Fruit fly (Drosophila melanogaster) whole organism, prepupa: ENCODE measurements around the gene CG14106.

Experiments used
- Blimp-1 ChIP-seq: fragments of 200-800 bp; sonication (Bioruptor generic); optimal IDR thresholded peaks from 3 replicates; lab custom pipeline; 2017; ENCODE audit warnings: missing biosample characterization, missing genetic modification characterization, mild to moderate bottlenecking, moderate library complexity, missing genetic modification reagents
- CG10631 ChIP-seq: fragments of 200-800 bp; sonication (Bioruptor generic); optimal IDR thresholded peaks from 2 replicates; lab custom pipeline; 2016; ENCODE audit warnings: missing biosample characterization, missing genetic modification characterization
- CG11294 ChIP-seq: fragments of 200-800 bp; sonication (Bioruptor generic); IDR thresholded peaks from 2 replicates; pipeline ENCODE4 v1.3.6; 2022; ENCODE audit warnings: missing biosample characterization, missing genetic modification characterization
- CG11762 ChIP-seq: fragments of 200-800 bp; sonication (Bioruptor generic); optimal IDR thresholded peaks from 3 replicates; lab custom pipeline; 2016; ENCODE audit warnings: missing biosample characterization, missing genetic modification characterization; ENCODE audit not compliant: insufficient read depth
- CG11902 ChIP-seq: fragments of 200-800 bp; sonication (Bioruptor generic); optimal IDR thresholded peaks from 3 replicates; lab custom pipeline; 2016; ENCODE audit warnings: missing biosample characterization, missing genetic modification characterization
- CG15336 ChIP-seq: fragments of 200-800 bp; sonication (Bioruptor generic); IDR thresholded peaks from 2 replicates; pipeline ENCODE4 v1.3.6; 2022; ENCODE audit warnings: missing biosample characterization, missing genetic modification characterization
- CG1621 ChIP-seq: fragments of 200-800 bp; sonication (Bioruptor generic); optimal IDR thresholded peaks from 3 replicates; lab custom pipeline; 2018; ENCODE audit warnings: missing biosample characterization, mild to moderate bottlenecking, missing genetic modification characterization
- CG16779 ChIP-seq: fragments of 200-800 bp; sonication (Bioruptor generic); optimal IDR thresholded peaks from 3 replicates; lab custom pipeline; 2017; ENCODE audit warnings: missing biosample characterization, mild to moderate bottlenecking, missing genetic modification characterization
- CG3032 ChIP-seq: fragments of 200-800 bp; optimal IDR thresholded peaks from 2 replicates; lab custom pipeline; 2019; ENCODE audit warnings: missing biosample characterization, mild to moderate bottlenecking, missing genetic modification characterization, moderate library complexity
- CG32006 ChIP-seq: fragments of 200-800 bp; sonication (Bioruptor generic); optimal IDR thresholded peaks from 3 replicates; lab custom pipeline; 2017; ENCODE audit warnings: missing biosample characterization, mild to moderate bottlenecking, missing genetic modification characterization
- CG34406 ChIP-seq: fragments of 200-800 bp; sonication (Bioruptor generic); optimal IDR thresholded peaks from 3 replicates; lab custom pipeline; 2016; ENCODE audit warnings: missing biosample characterization, missing genetic modification characterization
- CG3919 ChIP-seq: fragments of 200-800 bp; sonication (Bioruptor generic); optimal IDR thresholded peaks from 3 replicates; lab custom pipeline; 2016; ENCODE audit warnings: missing biosample characterization, missing genetic modification characterization
- CG4318 ChIP-seq: fragments of 200-800 bp; sonication (Bioruptor generic); optimal IDR thresholded peaks from 3 replicates; lab custom pipeline; 2017; ENCODE audit warnings: missing biosample characterization, mild to moderate bottlenecking, missing genetic modification characterization
- CG6163 ChIP-seq: fragments of 200-800 bp; sonication (Bioruptor generic); IDR thresholded peaks from 3 replicates; pipeline ENCODE4 v1.3.6; 2022; ENCODE audit warnings: missing biosample characterization, missing genetic modification characterization
- CG6276 ChIP-seq: fragments of 200-800 bp; sonication (Bioruptor generic); optimal IDR thresholded peaks from 2 replicates; lab custom pipeline; 2017; ENCODE audit warnings: missing biosample characterization, mild to moderate bottlenecking, missing genetic modification characterization
- CG6792 ChIP-seq: fragments of 200-800 bp; sonication (Bioruptor generic); optimal IDR thresholded peaks from 3 replicates; lab custom pipeline; 2016; ENCODE audit warnings: missing biosample characterization, missing genetic modification characterization
- CG6854 ChIP-seq: fragments of 200-800 bp; sonication (Bioruptor generic); optimal IDR thresholded peaks from 2 replicates; lab custom pipeline; 2017; ENCODE audit warnings: missing biosample characterization, mild to moderate bottlenecking, missing genetic modification characterization
- CG8119 ChIP-seq: fragments of 200-800 bp; sonication (Bioruptor generic); IDR thresholded peaks from 3 replicates; pipeline ENCODE4 v1.3.6; 2022; ENCODE audit warnings: missing biosample characterization, missing genetic modification characterization
- CG8319 ChIP-seq: fragments of 200-800 bp; sonication (Bioruptor generic); optimal IDR thresholded peaks from 3 replicates; lab custom pipeline; 2016; ENCODE audit warnings: missing biosample characterization, missing genetic modification characterization
- CG8632 ChIP-seq: fragments of 200-800 bp; sonication (Bioruptor generic); optimal IDR thresholded peaks from 3 replicates; lab custom pipeline; 2016; ENCODE audit warnings: missing biosample characterization, missing genetic modification characterization
- CG9139 ChIP-seq: fragments of 200-800 bp; sonication (Bioruptor generic); optimal IDR thresholded peaks from 3 replicates; lab custom pipeline; 2017; ENCODE audit warnings: missing biosample characterization, mild to moderate bottlenecking, missing genetic modification characterization
- Eip75B ChIP-seq: fragments of 200-800 bp; sonication (Bioruptor generic); optimal IDR thresholded peaks from 3 replicates; lab custom pipeline; 2016; ENCODE audit warnings: missing biosample characterization, missing genetic modification characterization
- Eip78C ChIP-seq: fragments of 200-800 bp; sonication (Bioruptor generic); peaks from one replicate; lab custom pipeline; 2016; ENCODE audit warnings: missing biosample characterization, missing genetic modification characterization
- Ets96B ChIP-seq: fragments of 200-800 bp; optimal IDR thresholded peaks from 2 replicates; lab custom pipeline; 2019; ENCODE audit warnings: missing biosample characterization, mild to moderate bottlenecking, missing genetic modification characterization, moderate library complexity
- Gug ChIP-seq: fragments of 200-800 bp; sonication (Bioruptor generic); IDR thresholded peaks from 2 replicates; pipeline ENCODE4 v1.3.6; 2022; ENCODE audit warnings: missing biosample characterization, missing genetic modification characterization
- Hr38 ChIP-seq: sonication (Bioruptor generic); optimal IDR thresholded peaks from 2 replicates; lab custom pipeline; 2016; ENCODE audit warnings: missing biosample characterization, missing genetic modification characterization
- Hr39 ChIP-seq: fragments of 200-800 bp; sonication (Bioruptor generic); optimal IDR thresholded peaks from 2 replicates; lab custom pipeline; 2016; ENCODE audit warnings: missing biosample characterization, missing genetic modification characterization
- Hr4 ChIP-seq: fragments of 200-800 bp; sonication (Bioruptor generic); optimal IDR thresholded peaks from 3 replicates; lab custom pipeline; 2016; ENCODE audit warnings: missing biosample characterization, missing genetic modification characterization
- Lpt ChIP-seq: fragments of 200-800 bp; sonication (Bioruptor generic); optimal IDR thresholded peaks from 3 replicates; lab custom pipeline; 2016; ENCODE audit warnings: missing biosample characterization, missing genetic modification characterization
- OdsH ChIP-seq: fragments of 200-800 bp; sonication (Bioruptor generic); optimal IDR thresholded peaks from 3 replicates; lab custom pipeline; 2016; ENCODE audit warnings: missing biosample characterization, missing genetic modification characterization
- Smox ChIP-seq: fragments of 200-800 bp; sonication (Bioruptor generic); optimal IDR thresholded peaks from 3 replicates; lab custom pipeline; 2016; ENCODE audit warnings: missing biosample characterization, missing genetic modification characterization
- Sox102F ChIP-seq: fragments of 200-800 bp; sonication (Bioruptor generic); optimal IDR thresholded peaks from 2 replicates; lab custom pipeline; 2016; ENCODE audit warnings: missing biosample characterization, mild to moderate bottlenecking, missing genetic modification characterization
- Sox14 ChIP-seq: fragments of 200-800 bp; sonication (Bioruptor generic); optimal IDR thresholded peaks from 3 replicates; lab custom pipeline; 2016; ENCODE audit warnings: missing biosample characterization, missing genetic modification characterization
- Sox15 ChIP-seq: fragments of 200-800 bp; sonication (Bioruptor generic); optimal IDR thresholded peaks from 3 replicates; lab custom pipeline; 2016; ENCODE audit warnings: missing biosample characterization, missing genetic modification characterization
- achi ChIP-seq: fragments of 200-800 bp; sonication (Bioruptor generic); optimal IDR thresholded peaks from 3 replicates; lab custom pipeline; 2016; ENCODE audit warnings: missing biosample characterization, missing genetic modification characterization
- acj6 ChIP-seq: fragments of 200-800 bp; sonication (Bioruptor generic); optimal IDR thresholded peaks from 3 replicates; lab custom pipeline; 2016; ENCODE audit warnings: missing biosample characterization, missing genetic modification characterization
- cyc ChIP-seq: fragments of 200-800 bp; sonication (Bioruptor generic); optimal IDR thresholded peaks from 3 replicates; lab custom pipeline; 2016; ENCODE audit warnings: missing biosample characterization, missing genetic modification characterization
- eg ChIP-seq: fragments of 200-800 bp; sonication (Bioruptor generic); IDR thresholded peaks from 3 replicates; pipeline ENCODE4 v1.3.6; 2022; ENCODE audit warnings: missing biosample characterization, missing genetic modification characterization
- esn ChIP-seq: fragments of 200-800 bp; sonication (Bioruptor generic); optimal IDR thresholded peaks from 2 replicates; lab custom pipeline; 2016; ENCODE audit warnings: missing biosample characterization, mild to moderate bottlenecking, missing genetic modification characterization, moderate library complexity
- fkh ChIP-seq: fragments of 200-800 bp; sonication (Bioruptor generic); optimal IDR thresholded peaks from 3 replicates; lab custom pipeline; 2017; ENCODE audit warnings: missing biosample characterization, mild to moderate bottlenecking, missing genetic modification characterization, moderate library complexity
- lz ChIP-seq: fragments of 200-800 bp; sonication (Bioruptor generic); optimal IDR thresholded peaks from 3 replicates; lab custom pipeline; 2016; ENCODE audit warnings: missing biosample characterization, missing genetic modification characterization
- net ChIP-seq: fragments of 200-800 bp; sonication (Bioruptor generic); optimal IDR thresholded peaks from 3 replicates; lab custom pipeline; 2016; ENCODE audit warnings: missing biosample characterization, missing genetic modification characterization
- pdm3 ChIP-seq: fragments of 200-800 bp; sonication (Bioruptor generic); optimal IDR thresholded peaks from 3 replicates; lab custom pipeline; 2016; ENCODE audit warnings: missing biosample characterization, missing genetic modification characterization
- salr ChIP-seq, 2 experiments: fragments of 200-800 bp; sonication (Bioruptor generic); optimal IDR thresholded peaks; 3 replicates each; lab custom pipeline; 2016 to 2018; ENCODE audit warnings: missing biosample characterization in 2 of 2, missing genetic modification characterization in 2 of 2, mild to moderate bottlenecking in 1 of 2
- ss ChIP-seq, 2 experiments: fragments of 200-800 bp; sonication (Bioruptor generic); optimal IDR thresholded peaks; 2 replicates in 1 of 2; 3 replicates in 1 of 2; lab custom pipeline; 2017 to 2018; ENCODE audit warnings: mild to moderate bottlenecking in 2 of 2, missing biosample characterization in 2 of 2, missing genetic modification characterization in 2 of 2, moderate library complexity in 1 of 2
- svp ChIP-seq: fragments of 200-800 bp; sonication (Bioruptor generic); peaks from one replicate; lab custom pipeline; 2016; ENCODE audit warnings: missing biosample characterization, missing genetic modification characterization
- vri ChIP-seq: fragments of 200-800 bp; sonication (Bioruptor generic); optimal IDR thresholded peaks from 3 replicates; lab custom pipeline; 2016; ENCODE audit warnings: missing biosample characterization, mild to moderate bottlenecking, missing genetic modification characterization

CG14106 gene

dm6 chr3L:13442400-13442799 lies 16.9 kb upstream of the CG14106 start, which contains the start of gene cmb (continued):
- peak; percentile 59 for TF ChIP-seq CG11762
- TF ChIP-seq Ets96B: peak; percentile 90
- TF ChIP-seq OdsH (GFP tag; lab: Kevin White, UChicago): peak; percentile 71
- no peak for TF ChIP-seq Hr38 (GFP tag; lab: Kevin White, UChicago)
- no peak for TF ChIP-seq CG10631
- peak; percentile 97 for TF ChIP-seq CG6163
- TF ChIP-seq cyc (GFP tag; lab: Kevin White, UChicago): peak; percentile 11
- peak; percentile 88 for TF ChIP-seq achi
- peak; percentile 8 for TF ChIP-seq lz (GFP tag; lab: Kevin White, UChicago)
- peak; percentile 97 for TF ChIP-seq eg (GFP tag; lab: Robert Waterston, UW)
- TF ChIP-seq salr (GFP tag; optimal IDR thresholded peaks at IDR 0.05; lab: Kevin White, UChicago): peak; percentile 81 to 88
- no peak for TF ChIP-seq Hr39 (GFP tag; lab: Kevin White, UChicago)
- no peak for TF ChIP-seq CG11902 (GFP tag; lab: Kevin White, UChicago)
- TF ChIP-seq CG8319 (GFP tag; lab: Kevin White, UChicago): no peak
- TF ChIP-seq CG6792 (GFP tag; lab: Kevin White, UChicago): peak; percentile 49
- TF ChIP-seq vri (GFP tag; lab: Kevin White, UChicago): peak; percentile 17
- peak; percentile 96 for TF ChIP-seq CG8119 (GFP tag; lab: Robert Waterston, UW)
- no peak for TF ChIP-seq fkh

DNA sequence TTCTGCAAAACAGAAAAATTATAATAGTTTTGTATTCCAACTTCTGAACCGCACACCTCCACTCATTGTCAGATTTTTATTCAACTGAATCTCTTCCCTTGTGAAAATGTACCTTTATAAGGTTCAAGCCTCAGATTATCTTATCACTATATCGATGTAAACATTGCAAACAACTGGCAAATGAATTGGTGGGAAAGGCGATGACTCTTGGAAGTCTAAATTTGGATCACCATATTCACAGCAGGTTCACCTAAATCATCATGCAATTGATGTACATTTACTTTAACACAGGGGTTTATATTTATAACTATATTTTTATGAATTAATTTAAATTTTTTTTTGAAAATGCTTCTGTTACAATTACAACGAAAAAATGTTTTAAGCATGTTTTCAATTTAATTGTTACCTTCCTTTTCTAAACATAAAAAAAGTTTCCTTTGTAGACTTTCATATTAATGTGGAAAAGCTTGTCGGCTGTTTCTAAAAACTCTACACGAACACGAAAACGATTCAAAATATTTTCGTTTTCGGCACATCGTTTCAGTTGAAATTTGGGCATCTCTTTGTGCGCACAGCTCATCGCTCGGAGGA lies 15.0 kb upstream of the CG14106 start, which contains the start of the genes CG10140 and CG14109:
Gene CG10140, minus strand, starts transcription at position 101 of the 591 bp plus-strand sequence.
Gene CG14109, plus strand, starts transcription at position 541 of the 591 bp plus-strand sequence.
- TF ChIP-seq Hr4 (GFP tag; lab: Kevin White, UChicago) (no peak), CG6854 (GFP tag; lab: Kevin White, UChicago) (no peak), Sox14 (GFP tag; lab: Kevin White, UChicago) (no peak), net (GFP tag; lab: Kevin White, UChicago) (no peak), ss (GFP tag; optimal IDR thresholded peaks at IDR 0.05; lab: Kevin White, UChicago) (no peak), Sox15 (GFP tag; lab: Kevin White, UChicago) (no peak), Eip78C (no peak), Lpt (GFP tag; lab: Kevin White, UChicago) (no peak)
- TF ChIP-seq, all 60 proteins: peak for 0

DNA sequence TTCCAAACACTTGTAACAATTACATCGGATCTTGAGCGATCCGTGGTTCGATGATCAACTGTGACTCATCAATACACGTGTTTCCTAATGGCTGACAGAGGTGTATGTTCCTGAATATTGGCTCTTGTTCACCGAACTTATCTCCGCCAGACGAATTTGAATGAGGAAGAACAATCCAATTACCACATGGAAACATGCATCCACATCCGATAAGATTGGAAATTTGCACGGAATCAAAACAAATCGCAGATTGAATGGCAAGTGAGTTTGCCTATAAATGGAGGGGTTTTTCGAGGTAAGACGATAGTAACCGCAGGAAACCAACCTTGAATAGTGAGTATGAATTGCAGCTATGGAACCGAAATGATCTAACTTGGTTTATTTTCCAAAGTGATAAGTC lies 12.2 kb upstream of the CG14106 start, which contains the start of gene CG10725:
Gene CG10725, plus strand, starts transcription at position 301 of the 400 bp plus-strand sequence.
- TF ChIP-seq svp (GFP tag; lab: Kevin White, UChicago) (no peak), CG3032 (tag; lab: Kevin White, UChicago) (no peak), CG16779 (no peak), Blimp-1 (GFP tag; lab: Kevin White, UChicago) (no peak), CG11762 (no peak), esn (no peak), CG8119 (GFP tag; lab: Robert Waterston, UW) (no peak), Gug (GFP tag; lab: Robert Waterston, UW) (no peak), CG1621 (tag; lab: Kevin White, UChicago) (no peak), CG15336 (no peak), acj6 (no peak), Sox102F (GFP tag; lab: Kevin White, UChicago) (no peak), Eip75B (GFP tag; lab: Kevin White, UChicago) (no peak), vri (GFP tag; lab: Kevin White, UChicago) (no peak)

DNA sequence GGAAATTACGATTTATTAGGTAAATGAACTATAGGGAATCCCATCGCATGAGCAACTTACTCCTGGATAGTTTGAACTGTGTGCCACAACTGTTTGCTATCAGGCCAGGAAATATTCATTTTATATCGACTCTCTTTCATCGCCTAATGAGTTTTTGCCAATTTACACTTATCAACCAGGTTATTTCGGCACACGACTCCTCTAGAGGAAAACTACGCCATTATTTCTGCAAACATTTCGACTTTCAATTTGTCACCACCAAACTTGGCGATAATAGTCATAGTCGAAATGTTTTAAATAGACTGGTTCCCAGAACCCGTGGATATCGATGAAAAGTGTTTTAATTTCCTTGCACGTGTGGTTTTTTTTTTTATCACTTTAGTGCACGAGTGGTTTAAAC lies 11.6 kb upstream of the CG14106 start, which contains the start of gene CG10154:
Gene CG10154, minus strand, starts transcription at position 101 of the 400 bp plus-strand sequence.
- TF ChIP-seq CG4318 (GFP tag; lab: Kevin White, UChicago): no peak
- TF ChIP-seq CG6276 (GFP tag; lab: Kevin White, UChicago): no peak
- TF ChIP-seq CG8632 (GFP tag; lab: Kevin White, UChicago): no peak
- TF ChIP-seq CG32006 (GFP tag; lab: Kevin White, UChicago): no peak
- no peak for TF ChIP-seq Smox (GFP tag; lab: Kevin White, UChicago)
- TF ChIP-seq CG3032 (tag; lab: Kevin White, UChicago): no peak
- no peak for TF ChIP-seq CG11294
- no peak for TF ChIP-seq CG9139 (GFP tag; lab: Kevin White, UChicago)
- no peak for TF ChIP-seq CG34406
- TF ChIP-seq pdm3: no peak
- no peak for TF ChIP-seq Blimp-1 (GFP tag; lab: Kevin White, UChicago)
- no peak for TF ChIP-seq CG3919 (GFP tag; lab: Kevin White, UChicago)
- no peak for TF ChIP-seq Sox15 (GFP tag; lab: Kevin White, UChicago)
- no peak for TF ChIP-seq lz (GFP tag; lab: Kevin White, UChicago)
- no peak for TF ChIP-seq CG1621 (tag; lab: Kevin White, UChicago)
- TF ChIP-seq, all 60 proteins: peak for 0
